Worm (Caenorhabditis elegans): ENCODE results near the gene let-711.

DNA sequence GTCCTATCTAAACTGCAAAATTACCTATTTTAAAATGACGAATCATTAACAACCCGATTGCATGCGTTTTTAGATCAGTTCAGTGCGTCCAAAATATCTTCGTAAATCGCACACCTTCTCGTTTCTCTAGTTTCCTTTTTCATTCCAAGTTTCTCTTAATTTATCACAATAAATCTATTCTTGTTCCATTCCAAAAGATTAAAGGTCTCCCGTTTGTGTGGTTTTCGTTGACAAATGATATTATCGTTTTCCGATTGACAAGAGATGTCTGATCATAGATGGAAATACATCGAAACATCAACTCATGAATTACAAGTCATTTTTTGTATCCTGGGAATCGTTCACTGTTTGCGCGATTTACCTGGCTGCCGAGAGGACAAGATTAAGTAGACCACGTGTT is 46.7 kb downstream of the let-711 start:
- TF ChIP-seq sox-4 (tag; optimal IDR thresholded peaks at IDR 0.05) (no peak), gmeb-2 (tag; optimal IDR thresholded peaks at IDR 0.05) (no peak), pha-4 (tag; optimal IDR thresholded peaks at IDR 0.05) (no peak), ets-4 (tag; optimal IDR thresholded peaks at IDR 0.05) (no peak), pat-9 (tag; optimal IDR thresholded peaks at IDR 0.05) (no peak), F13H6.1 (tag; optimal IDR thresholded peaks at IDR 0.05) (no peak), odd-2 (tag; optimal IDR thresholded peaks at IDR 0.05) (no peak), ceh-9 (tag; optimal IDR thresholded peaks at IDR 0.05) (no peak)

Measured in whole organism, late embryonic.